Fruit fly (Drosophila melanogaster) whole organism, embryonic: Measurements from ENCODE around the gene Clk.

ENCODE experiments used
- Atf3 ChIP-seq: fragments of 200-800 bp; sonication (Bioruptor generic); optimal IDR thresholded peaks from 3 replicates; lab custom pipeline; 2016; ENCODE audit warnings: missing biosample characterization, missing genetic modification characterization
- BEAF-32 ChIP-seq: fragments of 200-800 bp; sonication (Bioruptor generic); optimal IDR thresholded peaks from 3 replicates; lab custom pipeline; 2017; ENCODE audit warnings: missing biosample characterization, missing genetic modification characterization, mild to moderate bottlenecking, moderate library complexity, missing genetic modification reagents
- CG10209 ChIP-seq: fragments of 200-800 bp; sonication (Bioruptor generic); optimal IDR thresholded peaks from 3 replicates; lab custom pipeline; 2017; ENCODE audit warnings: missing biosample characterization, mild to moderate bottlenecking, missing genetic modification characterization, missing genetic modification reagents
- CG10431 ChIP-seq: fragments of 200-800 bp; sonication (Bioruptor generic); optimal IDR thresholded peaks from 3 replicates; lab custom pipeline; 2018; ENCODE audit warnings: missing biosample characterization, mild to moderate bottlenecking, missing genetic modification characterization
- CG10959 ChIP-seq: fragments of 200-800 bp; sonication (Bioruptor generic); IDR thresholded peaks from 2 replicates; pipeline ENCODE4 v1.3.6; 2022; ENCODE audit warnings: missing biosample characterization, missing genetic modification characterization
- CG11398 ChIP-seq: fragments of 200-800 bp; sonication (Bioruptor generic); optimal IDR thresholded peaks from 2 replicates; lab custom pipeline; 2016; ENCODE audit warnings: missing biosample characterization, missing genetic modification characterization
- CG14860 ChIP-seq: fragments of 200-800 bp; sonication (Bioruptor generic); IDR thresholded peaks from 3 replicates; pipeline ENCODE4 v1.3.6; 2022; ENCODE audit warnings: missing biosample characterization, missing genetic modification characterization; ENCODE audit not compliant: partially characterized antibody
- CG1602 ChIP-seq: fragments of 200-800 bp; sonication (Bioruptor generic); optimal IDR thresholded peaks from 3 replicates; lab custom pipeline; 2016; ENCODE audit warnings: missing biosample characterization, missing genetic modification characterization
- CG16779 ChIP-seq: fragments of 200-800 bp; sonication (Bioruptor generic); IDR thresholded peaks from 2 replicates; pipeline ENCODE4 v1.3.6; 2022; ENCODE audit warnings: missing biosample characterization, missing genetic modification characterization
- CG17568 ChIP-seq: fragments of 200-800 bp; sonication (Bioruptor generic); optimal IDR thresholded peaks from 2 replicates; lab custom pipeline; 2018; ENCODE audit warnings: missing biosample characterization, mild to moderate bottlenecking, missing genetic modification characterization, moderate library complexity
- CG17829 ChIP-seq: fragments of 200-800 bp; optimal IDR thresholded peaks from 2 replicates; lab custom pipeline; 2019; ENCODE audit warnings: missing biosample characterization, mild to moderate bottlenecking, missing genetic modification characterization, moderate library complexity
- CG2116 ChIP-seq: fragments of 200-800 bp; sonication (Bioruptor generic); optimal IDR thresholded peaks from 3 replicates; lab custom pipeline; 2018; ENCODE audit warnings: missing biosample characterization, mild to moderate bottlenecking, missing genetic modification characterization
- CG30431 ChIP-seq: fragments of 200-800 bp; sonication (Bioruptor generic); optimal IDR thresholded peaks from 2 replicates; lab custom pipeline; 2017; ENCODE audit warnings: missing biosample characterization, missing genetic modification characterization
- CG31388 ChIP-seq: fragments of 200-800 bp; sonication (Bioruptor generic); optimal IDR thresholded peaks from 2 replicates; lab custom pipeline; 2016; ENCODE audit warnings: missing biosample characterization, missing genetic modification characterization
- CG3163 ChIP-seq: fragments of 200-800 bp; sonication (Bioruptor generic); optimal IDR thresholded peaks from 3 replicates; lab custom pipeline; 2016; ENCODE audit warnings: missing biosample characterization, missing genetic modification characterization
- CG34422 ChIP-seq: fragments of 200-800 bp; sonication (Bioruptor generic); IDR thresholded peaks from 3 replicates; pipeline ENCODE4 v1.3.6; 2022; ENCODE audit warnings: missing biosample characterization, missing genetic modification characterization
- CG4328 ChIP-seq: fragments of 200-800 bp; sonication (Bioruptor generic); optimal IDR thresholded peaks from 3 replicates; lab custom pipeline; 2017; ENCODE audit warnings: missing biosample characterization, missing genetic modification reagents, missing genetic modification characterization
- CG6854 ChIP-seq: fragments of 200-800 bp; sonication (Bioruptor generic); optimal IDR thresholded peaks from 3 replicates; lab custom pipeline; 2017; ENCODE audit warnings: missing biosample characterization, mild to moderate bottlenecking, missing genetic modification characterization
- CG7839 ChIP-seq: fragments of 200-800 bp; sonication (Bioruptor generic); optimal IDR thresholded peaks from 3 replicates; lab custom pipeline; 2018; ENCODE audit warnings: missing biosample characterization, mild to moderate bottlenecking, missing genetic modification characterization, moderate library complexity
- CG7928 ChIP-seq: fragments of 200-800 bp; sonication (Bioruptor generic); optimal IDR thresholded peaks from 2 replicates; lab custom pipeline; 2017; ENCODE audit warnings: missing biosample characterization, mild to moderate bottlenecking, missing genetic modification characterization
- CG8944 ChIP-seq: fragments of 200-800 bp; sonication (Bioruptor generic); optimal IDR thresholded peaks from 3 replicates; lab custom pipeline; 2016; ENCODE audit warnings: missing biosample characterization, missing genetic modification characterization
- CG9215 ChIP-seq: fragments of 200-800 bp; sonication (Bioruptor generic); IDR thresholded peaks from 2 replicates; pipeline ENCODE4 v1.3.6; 2022; ENCODE audit warnings: missing biosample characterization, missing genetic modification characterization
- CG9609 ChIP-seq: fragments of 200-800 bp; sonication (Bioruptor generic); optimal IDR thresholded peaks from 3 replicates; lab custom pipeline; 2016; ENCODE audit warnings: missing biosample characterization, missing genetic modification characterization
- CG9932 ChIP-seq: fragments of 200-800 bp; sonication (Bioruptor generic); IDR thresholded peaks from 2 replicates; pipeline ENCODE4 v1.3.6; 2022; ENCODE audit warnings: missing biosample characterization, missing genetic modification characterization
- CHES-1-like ChIP-seq: fragments of 200-800 bp; sonication (Bioruptor generic); optimal IDR thresholded peaks from 2 replicates; lab custom pipeline; 2016; ENCODE audit warnings: missing biosample characterization, missing genetic modification characterization
- CrebB ChIP-seq: fragments of 200-800 bp; sonication (Bioruptor generic); optimal IDR thresholded peaks from 3 replicates; lab custom pipeline; 2018; ENCODE audit warnings: missing biosample characterization, mild to moderate bottlenecking, missing genetic modification characterization
- Dip2 ChIP-seq: fragments of 200-800 bp; sonication (Bioruptor generic); IDR thresholded peaks from 2 replicates; pipeline ENCODE4 v1.3.6; 2022; ENCODE audit warnings: missing biosample characterization, missing genetic modification characterization
- Elba2 ChIP-seq: fragments of 200-800 bp; sonication (Bioruptor generic); optimal IDR thresholded peaks from 3 replicates; lab custom pipeline; 2016; ENCODE audit warnings: missing biosample characterization, missing genetic modification characterization
- Max ChIP-seq: fragments of 200-800 bp; sonication (Bioruptor generic); optimal IDR thresholded peaks from 2 replicates; lab custom pipeline; 2016; ENCODE audit warnings: missing biosample characterization, mild to moderate bottlenecking, missing genetic modification characterization
- Mes4 ChIP-seq: fragments of 200-800 bp; sonication (Bioruptor generic); optimal IDR thresholded peaks from 2 replicates; lab custom pipeline; 2016; ENCODE audit warnings: missing biosample characterization, missing genetic modification characterization
- Myb ChIP-seq: fragments of 200-800 bp; sonication (Bioruptor generic); optimal IDR thresholded peaks from 2 replicates; lab custom pipeline; 2016; ENCODE audit warnings: missing biosample characterization, missing genetic modification characterization
- NC2β ChIP-seq: fragments of 200-800 bp; sonication (Bioruptor generic); optimal IDR thresholded peaks from 2 replicates; lab custom pipeline; 2016; ENCODE audit warnings: missing biosample characterization, missing genetic modification characterization
- Nf-YA ChIP-seq: fragments of 200-800 bp; sonication (Bioruptor generic); IDR thresholded peaks from 2 replicates; pipeline ENCODE4 v1.3.6; 2022; ENCODE audit warnings: missing biosample characterization, missing genetic modification characterization
- Stat92E ChIP-seq, 3 experiments: fragments of >200 bp in 2 of 3; fragments of 200-800 bp in 1 of 3; sonication (Bioruptor generic) in 1 of 3; optimal IDR thresholded peaks; 2 replicates each; lab custom pipeline; 2017 to 2019; ENCODE audit warnings: missing biosample characterization in 3 of 3, missing genetic modification characterization in 3 of 3, mild to moderate bottlenecking in 1 of 3, moderate library complexity in 1 of 3
- Tbp ChIP-seq: fragments of >200 bp; optimal IDR thresholded peaks from 2 replicates; lab custom pipeline; 2018; ENCODE audit warnings: missing biosample characterization, missing genetic modification characterization
- Usf ChIP-seq: fragments of 200-800 bp; sonication (Bioruptor generic); optimal IDR thresholded peaks from 2 replicates; lab custom pipeline; 2017; ENCODE audit warnings: missing genotype, missing biosample characterization, missing genetic modification characterization
- en ChIP-seq: fragments of 200-800 bp; sonication (Bioruptor generic); optimal IDR thresholded peaks from 2 replicates; lab custom pipeline; 2016; ENCODE audit warnings: missing biosample characterization, missing genetic modification characterization
- gcm ChIP-seq: fragments of 200-800 bp; sonication (Bioruptor generic); optimal IDR thresholded peaks from 2 replicates; lab custom pipeline; 2019; ENCODE audit warnings: missing biosample characterization, mild to moderate bottlenecking, missing genetic modification characterization, moderate library complexity
- her ChIP-seq: fragments of 200-800 bp; sonication (Bioruptor generic); optimal IDR thresholded peaks from 2 replicates; lab custom pipeline; 2016; ENCODE audit warnings: missing biosample characterization, missing genetic modification characterization
- hth ChIP-seq: fragments of >200 bp; optimal IDR thresholded peaks from 2 replicates; lab custom pipeline; 2017; ENCODE audit warnings: inconsistent platforms
- lov ChIP-seq, 2 experiments: fragments of 200-800 bp in 1 of 2; fragments of >200 bp in 1 of 2; sonication (Bioruptor generic) in 1 of 2; IDR thresholded peaks in 1 of 2; optimal IDR thresholded peaks in 1 of 2; 2 replicates in 1 of 2; 3 replicates in 1 of 2; pipeline versions ENCODE4 v1.3.6 to Lab custom; 2017 to 2022; ENCODE audit warnings: missing biosample characterization in 1 of 2, missing genetic modification characterization in 1 of 2
- p53 ChIP-seq: fragments of 200-800 bp; sonication (Bioruptor generic); optimal IDR thresholded peaks from 2 replicates; lab custom pipeline; 2016; ENCODE audit warnings: missing biosample characterization, missing genetic modification characterization
- psq ChIP-seq: fragments of 200-800 bp; sonication (Bioruptor generic); optimal IDR thresholded peaks from 2 replicates; lab custom pipeline; 2017; ENCODE audit warnings: missing biosample characterization, missing genetic modification characterization
- pum ChIP-seq: fragments of 200-800 bp; sonication (Bioruptor generic); optimal IDR thresholded peaks from 2 replicates; lab custom pipeline; 2016; ENCODE audit warnings: missing biosample characterization, missing genetic modification characterization
- slbo ChIP-seq: fragments of 200-800 bp; sonication (Bioruptor generic); IDR thresholded peaks from 2 replicates; pipeline ENCODE4 v1.3.6; 2022; ENCODE audit warnings: missing biosample characterization, missing genetic modification characterization
- slou ChIP-seq: fragments of 200-800 bp; sonication (Bioruptor generic); optimal IDR thresholded peaks from 3 replicates; lab custom pipeline; 2016; ENCODE audit warnings: missing biosample characterization, missing genetic modification characterization
- twi ChIP-seq: fragments of 200-800 bp; optimal IDR thresholded peaks from 2 replicates; lab custom pipeline; 2019; ENCODE audit warnings: missing biosample characterization, mild to moderate bottlenecking, missing genetic modification characterization, moderate library complexity
- tx ChIP-seq: fragments of 200-800 bp; sonication (Bioruptor generic); optimal IDR thresholded peaks from 2 replicates; lab custom pipeline; 2016; ENCODE audit warnings: missing biosample characterization, missing genetic modification characterization
- vfl ChIP-seq: fragments of 200-800 bp; sonication (Bioruptor generic); optimal IDR thresholded peaks from 2 replicates; lab custom pipeline; 2016; ENCODE audit warnings: missing biosample characterization, missing genetic modification characterization

The Clk gene

dm6 chr3L:7718561-7719417, 56.6 kb downstream of the Clk start, which contains the start of gene Mcad (continued):
- TF ChIP-seq tx (GFP tag; lab: Kevin White, UChicago), result peak; percentile 30
- TF ChIP-seq twi (tag; lab: Kevin White, UChicago), result peak; percentile 34
- TF ChIP-seq CG16779 (GFP tag; lab: Robert Waterston, UW), result no peak; the same call in 1 of the 2 replicates
- TF ChIP-seq Max (GFP tag; lab: Kevin White, UChicago), result peak; percentile 88
- no peak for TF ChIP-seq BEAF-32 (GFP tag; lab: Kevin White, UChicago)
- TF ChIP-seq CG34422 (GFP tag; lab: Robert Waterston, UW), result peak; percentile 50
- no peak for TF ChIP-seq CG11398
- peak; percentile 23 for TF ChIP-seq CG30431 (GFP tag; lab: Kevin White, UChicago)
- peak; percentile 54 for TF ChIP-seq Usf
- TF ChIP-seq CG7928 (GFP tag; lab: Kevin White, UChicago), result peak; percentile 57
- no peak for TF ChIP-seq CG14860 (GFP tag; lab: Robert Waterston, UW)
- peak; percentile 91 for TF ChIP-seq CG9215
- TF ChIP-seq CG2116 (GFP tag; lab: Kevin White, UChicago), result peak; percentile 54
- TF ChIP-seq CG17568 (GFP tag; lab: Kevin White, UChicago), result peak; percentile 77
- TF ChIP-seq CG3163, result no peak
- TF ChIP-seq lov (optimal IDR thresholded peaks at IDR 0.05; lab: Kevin White, UChicago), result no peak
- TF ChIP-seq lov (GFP tag; IDR thresholded peaks at IDR 0.05; lab: Robert Waterston, UW), result peak; percentile 70; the same call in 1 of the 3 replicates
- TF ChIP-seq slbo (GFP tag; lab: Robert Waterston, UW), result peak; percentile 97
- peak; percentile 88 for TF ChIP-seq CG10209 (GFP tag; lab: Kevin White, UChicago)
- peak; percentile 93 for TF ChIP-seq slou (GFP tag; lab: Kevin White, UChicago)
- peak; percentile 10 for TF ChIP-seq CrebB
- no peak for TF ChIP-seq CG8944 (GFP tag; lab: Kevin White, UChicago)
- TF ChIP-seq hth (lab: Kevin White, UChicago), result no peak
- peak; percentile 96 for TF ChIP-seq CG9932
- peak; percentile 52 for TF ChIP-seq Dip2 (GFP tag; lab: Robert Waterston, UW)
- no peak for TF ChIP-seq p53 (GFP tag; lab: Kevin White, UChicago)
- no peak for TF ChIP-seq Elba2 (GFP tag; lab: Kevin White, UChicago)
- TF ChIP-seq gcm, result peak; percentile 68
- peak; percentile 95 for TF ChIP-seq CG7839 (tag; lab: Kevin White, UChicago)
- TF ChIP-seq CG6854 (GFP tag; lab: Kevin White, UChicago), result peak; percentile 91
- TF ChIP-seq CG17829 (tag; lab: Kevin White, UChicago), result peak; percentile 74
- TF ChIP-seq NC2β, result no peak
- peak; percentile 87 for TF ChIP-seq Nf-YA (GFP tag; lab: Robert Waterston, UW)
- peak; percentile 74 for TF ChIP-seq vfl (GFP tag; lab: Kevin White, UChicago)
- TF ChIP-seq Mes4 (GFP tag; lab: Kevin White, UChicago), result no peak
- peak; percentile 51 for TF ChIP-seq psq (GFP tag; lab: Kevin White, UChicago)
- TF ChIP-seq CG9609, result no peak
- peak; percentile 61 for TF ChIP-seq pum (GFP tag; lab: Kevin White, UChicago)
- TF ChIP-seq en (GFP tag; lab: Kevin White, UChicago), result no peak
- TF ChIP-seq CG10431 (GFP tag; lab: Kevin White, UChicago), result no peak
- peak; percentile 91 for TF ChIP-seq CG31388
- no peak for TF ChIP-seq her (GFP tag; lab: Kevin White, UChicago)
- peak; percentile 84 for TF ChIP-seq CG1602 (GFP tag; lab: Kevin White, UChicago)
- TF ChIP-seq Atf3 (GFP tag; lab: Kevin White, UChicago), result no peak
- TF ChIP-seq CG10959, result peak; percentile 56
- no peak for TF ChIP-seq Stat92E (GFP tag; optimal IDR thresholded peaks at IDR 0.05; lab: Kevin White, UChicago)
- no peak for TF ChIP-seq Myb
- no peak for TF ChIP-seq Tbp (GFP tag; lab: Kevin White, UChicago)
- peak; percentile 82 for TF ChIP-seq CG4328
- no peak for TF ChIP-seq CHES-1-like (GFP tag; lab: Kevin White, UChicago)
